Worm (Caenorhabditis elegans) whole organism, L4/young adult: Measurements from ENCODE around the gene lin-40.

Experiments used
- W03F9.2 ChIP-seq: fragments of 150-350 bp; optimal IDR thresholded peaks from 2 replicates; lab custom pipeline; 2014; ENCODE audit warnings: missing biosample characterization, missing genetic modification characterization
- dao-5 ChIP-seq: sonication (generic microtip); optimal IDR thresholded peaks from 2 replicates; lab custom pipeline; 2016; ENCODE audit warnings: missing genotype, missing genetic modification characterization, moderate library complexity, missing compliant biosample characterization
- him-1 ChIP-seq: sonication (generic microtip); optimal IDR thresholded peaks from 2 replicates; lab custom pipeline; 2016; ENCODE audit warnings: missing genotype, missing genetic modification reagents, missing genetic modification characterization, missing compliant biosample characterization

Gene lin-40

DNA sequence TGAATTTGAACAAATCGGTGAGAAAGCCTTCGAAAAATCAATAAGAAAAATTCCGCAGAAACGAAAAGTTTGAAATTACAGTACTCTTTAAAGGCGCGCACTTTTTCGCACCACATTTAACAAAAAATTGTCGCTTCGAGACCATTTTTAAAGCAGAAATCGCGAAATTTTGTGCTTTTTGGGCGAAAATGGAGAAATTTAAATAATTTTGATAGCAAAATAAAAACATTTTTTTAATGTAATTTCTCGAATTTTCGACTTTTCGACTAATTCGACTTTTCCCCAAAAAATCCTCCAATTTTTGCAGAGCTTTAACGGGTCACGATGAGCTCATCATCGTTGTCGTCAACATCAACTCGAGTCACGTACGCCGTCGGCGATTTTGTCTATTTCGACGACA lies at the start of gene lin-40:
Gene lin-40, plus strand, starts transcription at position 301 of the 400 bp plus-strand sequence.
- TF ChIP-seq dao-5 (tag; lab: Kevin White, UChicago) (no peak), him-1 (no peak), W03F9.2 (tag; lab: Kevin White, UChicago) (no peak)

DNA sequence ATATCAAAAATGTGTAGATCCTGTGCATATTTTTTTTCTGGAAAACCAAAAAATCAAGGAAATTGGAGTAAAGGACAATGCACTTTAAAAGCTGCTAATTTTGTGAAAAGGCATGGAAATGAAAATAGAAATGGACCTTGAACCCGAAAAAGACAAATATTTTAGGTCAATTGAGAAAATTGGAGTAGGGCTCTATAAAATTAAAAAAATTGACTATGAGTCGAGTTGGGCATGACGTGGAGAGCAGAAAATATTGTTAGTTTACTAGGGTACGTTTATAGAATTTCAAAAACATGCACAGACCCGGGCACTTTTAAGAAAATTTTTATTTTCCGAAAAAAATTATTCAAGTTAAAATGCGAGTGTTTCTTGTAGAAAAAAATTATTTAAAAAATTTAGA lies 45.3 kb upstream of the lin-40 start, which contains the start of gene acr-23:
Gene acr-23, minus strand, starts transcription at position 101 of the 400 bp plus-strand sequence.
- TF ChIP-seq him-1, result no peak
- TF ChIP-seq W03F9.2 (tag; lab: Kevin White, UChicago), result no peak
- TF ChIP-seq dao-5 (tag; lab: Kevin White, UChicago), result no peak

DNA sequence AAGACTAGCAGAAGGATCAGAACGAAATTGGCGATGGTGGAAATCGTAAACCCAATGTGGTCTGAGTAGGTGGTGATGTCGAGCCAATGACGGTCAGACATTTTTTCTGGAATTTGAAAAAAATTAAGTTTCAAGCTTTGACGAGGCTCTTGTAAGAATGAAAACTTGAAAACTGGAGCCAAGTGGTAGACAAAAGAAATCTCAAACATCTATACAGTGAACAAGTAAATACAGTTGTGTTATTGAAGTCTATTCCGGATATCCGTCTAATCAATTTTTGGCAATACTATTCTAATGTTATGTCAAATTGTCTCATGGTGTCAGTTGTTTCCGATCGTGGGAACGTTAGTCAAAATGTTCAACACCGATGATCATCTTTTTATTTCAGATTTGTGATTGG lies 37.9 kb upstream of the lin-40 start, which contains the start of gene str-113:
Gene str-113, minus strand, starts transcription at position 101 of the 400 bp plus-strand sequence.
- TF ChIP-seq W03F9.2 (tag; lab: Kevin White, UChicago) (no peak), dao-5 (tag; lab: Kevin White, UChicago) (no peak), him-1 (no peak)

DNA sequence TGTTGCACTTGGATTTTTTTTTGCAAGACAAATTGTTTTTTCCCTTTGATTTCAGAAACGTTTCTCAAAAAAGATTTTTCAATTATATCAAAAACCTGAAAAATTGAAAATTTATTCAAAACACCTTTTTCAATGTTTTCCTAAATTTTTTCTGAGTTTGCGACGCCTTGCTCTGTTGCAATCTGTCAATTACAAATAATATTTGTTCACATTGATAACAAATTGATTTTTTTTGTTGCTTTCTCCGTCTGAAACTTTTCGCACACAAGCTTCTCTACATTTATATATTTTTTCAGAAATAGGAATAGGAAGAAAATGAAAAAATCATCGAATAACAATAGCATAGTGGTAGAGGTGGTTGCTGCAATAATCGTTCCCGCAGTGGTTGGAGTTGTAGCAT lies 36.3 kb upstream of the lin-40 start, which contains the start of gene Y39H10B.2:
Gene Y39H10B.2, plus strand, starts transcription at position 301 of the 400 bp plus-strand sequence.
- TF ChIP-seq dao-5 (tag; lab: Kevin White, UChicago) (no peak), W03F9.2 (tag; lab: Kevin White, UChicago) (no peak), him-1 (no peak)

DNA sequence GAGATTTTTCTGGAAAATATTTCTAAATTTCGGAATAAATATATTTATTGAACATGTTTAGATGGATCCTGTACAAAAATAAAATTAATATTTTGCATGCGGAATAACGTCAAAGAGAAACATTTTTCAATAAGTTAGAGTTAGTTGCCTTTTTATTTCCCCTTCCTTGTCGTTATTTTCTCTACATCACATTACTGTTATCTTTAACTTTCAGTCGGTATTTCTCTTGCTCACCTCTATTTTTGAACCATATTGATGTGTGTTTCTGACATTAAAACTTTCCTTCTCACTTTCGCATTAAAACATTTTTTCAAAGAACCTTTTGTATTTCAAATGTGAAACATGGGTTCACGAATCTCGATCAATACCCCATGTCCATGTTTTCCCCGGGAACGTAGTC lies 34.3 kb upstream of the lin-40 start, which contains the start of gene Y39H10B.3:
Gene Y39H10B.3, plus strand, starts transcription at position 301 of the 400 bp plus-strand sequence.
- TF ChIP-seq W03F9.2 (tag; lab: Kevin White, UChicago), result no peak
- TF ChIP-seq him-1, result no peak
- no peak for TF ChIP-seq dao-5 (tag; lab: Kevin White, UChicago)

DNA sequence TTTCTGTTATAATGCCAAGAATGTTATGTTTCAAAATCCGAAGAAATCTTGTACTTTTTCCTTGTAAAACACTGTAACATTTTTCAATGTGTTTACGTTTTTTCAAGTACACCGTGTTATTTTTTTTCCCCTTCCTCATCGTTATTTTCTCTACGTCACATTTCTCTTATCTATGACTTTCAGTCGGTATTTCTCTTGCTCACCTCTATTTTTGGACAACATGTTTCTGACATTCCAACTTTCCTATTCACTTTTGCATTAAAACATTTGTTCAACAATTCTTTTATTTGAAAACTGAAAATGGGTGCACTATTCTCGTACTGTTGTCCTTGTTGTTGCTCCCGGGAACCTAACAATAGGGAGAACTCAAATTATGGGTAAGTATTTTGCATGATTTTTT lies 31.7 kb upstream of the lin-40 start, which contains the start of gene pals-33:
Gene pals-33, plus strand, starts transcription at position 301 of the 400 bp plus-strand sequence.
- TF ChIP-seq dao-5 (tag; lab: Kevin White, UChicago) (no peak), W03F9.2 (tag; lab: Kevin White, UChicago) (no peak), him-1 (no peak)

DNA sequence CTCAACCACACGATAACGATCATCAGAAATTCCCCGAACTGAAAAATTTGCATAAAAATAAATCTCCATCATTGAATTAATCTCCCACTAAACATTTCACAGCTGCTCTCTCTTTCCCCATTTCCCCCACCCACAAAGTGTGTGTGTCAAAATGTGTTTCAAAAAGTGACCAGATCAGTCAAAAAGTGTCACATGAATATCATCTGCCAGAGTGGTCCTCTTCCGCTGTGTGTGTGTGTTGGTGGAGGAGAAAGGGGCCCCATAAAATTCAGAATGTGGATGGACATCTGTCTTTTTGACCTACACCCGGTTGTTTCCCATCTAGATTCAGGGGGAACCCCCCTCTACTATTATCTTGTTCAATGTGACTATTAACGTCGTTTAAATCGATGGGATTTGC lies 27.6 kb upstream of the lin-40 start:
- TF ChIP-seq dao-5 (tag; lab: Kevin White, UChicago) (no peak), W03F9.2 (tag; lab: Kevin White, UChicago) (no peak), him-1 (no peak)

DNA sequence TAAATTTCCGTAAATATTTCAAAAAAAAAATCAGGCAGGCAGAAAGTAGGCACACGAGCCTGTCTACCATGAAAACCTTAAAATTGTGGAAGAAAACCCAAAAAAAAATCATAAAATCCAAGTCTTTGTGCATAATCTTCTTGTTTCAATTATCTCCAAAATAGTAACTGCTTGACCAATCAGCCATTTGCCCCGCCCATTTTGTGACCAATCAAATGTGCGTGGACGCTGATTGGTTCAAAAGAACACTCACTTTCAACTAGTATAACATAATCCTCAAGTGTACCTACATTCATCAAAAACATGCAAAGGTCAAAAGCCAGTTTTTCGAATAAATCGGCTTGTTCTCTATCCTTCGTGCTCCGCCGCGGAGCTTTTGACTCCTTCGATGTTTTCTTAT lies 26.3 kb upstream of the lin-40 start:
- no peak for TF ChIP-seq him-1
- no peak for TF ChIP-seq dao-5 (tag; lab: Kevin White, UChicago)
- TF ChIP-seq W03F9.2 (tag; lab: Kevin White, UChicago), result no peak

DNA sequence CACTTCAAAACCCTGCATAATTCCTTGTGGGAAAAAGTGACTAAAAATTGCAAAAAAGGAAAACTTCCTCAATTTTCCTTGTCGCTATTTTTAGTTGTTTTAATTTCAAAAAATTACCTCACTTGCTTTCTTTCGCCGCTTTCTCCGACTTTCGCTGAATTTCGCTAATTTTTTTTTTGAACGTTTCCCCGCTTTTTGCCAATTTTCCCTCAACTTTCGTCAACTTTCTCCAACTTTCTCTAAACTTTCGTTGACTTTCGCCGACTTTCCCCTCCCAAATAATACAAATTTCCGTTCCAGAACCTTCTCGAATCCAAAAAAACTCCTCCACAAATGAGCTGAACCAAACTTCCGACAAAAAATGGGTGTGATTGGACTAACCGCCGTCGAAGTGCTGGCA lies 22.2 kb upstream of the lin-40 start, which contains the start of gene W08A12.3:
Gene W08A12.3, plus strand, starts transcription at position 301 of the 400 bp plus-strand sequence.
- TF ChIP-seq dao-5 (tag; lab: Kevin White, UChicago) (no peak), W03F9.2 (tag; lab: Kevin White, UChicago) (no peak), him-1 (no peak)

DNA sequence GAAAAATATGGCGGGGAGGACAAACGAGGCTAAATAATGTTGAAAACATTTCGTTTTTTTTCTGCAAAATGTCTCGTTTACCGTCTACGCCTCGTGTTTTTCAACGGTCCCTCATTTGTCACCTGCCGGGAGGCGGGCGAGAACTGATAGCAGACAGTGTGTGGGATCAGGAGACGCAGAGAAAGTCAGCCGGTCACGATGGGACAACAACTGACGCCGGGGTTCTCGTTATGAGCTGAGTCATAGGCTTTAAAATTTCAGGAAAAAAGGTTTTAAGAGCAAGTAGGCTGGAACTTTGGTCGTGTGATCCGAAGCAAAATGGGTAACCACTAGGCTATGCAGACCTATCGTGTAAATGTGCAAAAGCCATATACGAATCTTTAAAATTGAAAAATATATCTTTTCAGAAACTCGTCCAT lies 19.0 kb upstream of the lin-40 start, which contains the start of gene W08A12.2:
Gene W08A12.2, minus strand, starts transcription at position 103 of the 419 bp plus-strand sequence.
- TF ChIP-seq dao-5 (tag; lab: Kevin White, UChicago) (no peak), him-1 (no peak), W03F9.2 (tag; lab: Kevin White, UChicago) (no peak)

DNA sequence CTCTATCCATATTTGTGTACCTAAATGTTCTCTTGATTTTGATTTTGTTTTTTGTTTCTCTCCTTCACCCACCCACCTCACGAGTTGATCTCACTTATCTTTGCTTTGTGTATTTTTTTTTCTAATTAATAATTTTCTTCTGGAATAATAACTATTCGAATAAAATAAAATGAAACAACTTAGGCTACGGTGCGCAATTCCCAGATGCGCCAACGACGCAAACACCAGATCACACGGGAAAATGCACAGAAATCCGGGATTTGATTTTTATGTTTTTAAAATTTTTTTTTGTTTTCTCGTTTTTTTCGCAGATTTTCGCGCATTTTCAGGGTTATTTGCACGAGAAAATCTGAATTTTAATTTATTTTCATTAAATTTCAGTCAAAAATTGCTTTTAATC lies 18.5 kb upstream of the lin-40 start:
- TF ChIP-seq him-1, result no peak
- no peak for TF ChIP-seq W03F9.2 (tag; lab: Kevin White, UChicago)
- TF ChIP-seq dao-5 (tag; lab: Kevin White, UChicago), result no peak

DNA sequence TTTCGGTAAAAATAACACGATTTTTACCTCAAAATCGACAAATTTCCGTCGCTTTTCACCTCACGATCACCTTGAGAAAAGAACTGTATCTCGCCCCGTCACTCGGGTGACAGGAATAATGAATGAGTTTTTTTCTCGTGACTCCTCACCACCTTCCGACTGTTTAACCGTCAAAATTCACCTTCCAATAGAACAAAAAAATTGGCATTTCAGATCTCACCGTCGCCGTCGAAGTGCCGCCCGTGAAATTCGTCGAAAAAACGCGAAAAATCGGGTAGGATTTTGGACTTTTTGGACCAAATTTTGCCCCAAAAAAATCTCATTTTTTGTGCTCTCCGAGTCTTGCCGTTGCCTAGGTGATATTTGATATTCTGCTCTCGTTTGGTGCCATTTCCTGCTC lies 17.9 kb upstream of the lin-40 start, which contains the start of gene unc-132:
Gene unc-132, plus strand, starts transcription at position 208 of the 400 bp plus-strand sequence.
- TF ChIP-seq W03F9.2 (tag; lab: Kevin White, UChicago) (no peak), him-1 (no peak), dao-5 (tag; lab: Kevin White, UChicago) (no peak)

DNA sequence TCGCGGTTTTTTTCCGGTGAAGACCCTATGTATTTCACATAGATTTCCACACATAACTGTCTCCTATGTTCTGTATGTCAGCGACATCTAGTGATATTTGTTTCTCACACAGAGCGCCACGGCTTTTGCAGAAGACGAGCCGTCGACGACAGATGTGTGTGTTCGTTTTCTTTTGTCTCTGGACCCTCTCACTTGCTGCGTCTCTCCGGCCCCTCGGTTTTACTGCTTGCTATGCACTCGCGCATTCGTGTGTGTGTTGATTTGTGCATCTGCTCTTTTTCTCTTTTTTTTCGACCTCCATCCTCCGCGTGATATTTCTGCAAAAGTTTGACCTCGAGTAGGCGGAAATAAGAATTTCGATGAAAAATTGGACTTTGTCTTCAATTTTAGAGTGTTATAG lies 16.1 kb upstream of the lin-40 start:
- no peak for TF ChIP-seq dao-5 (tag; lab: Kevin White, UChicago)
- TF ChIP-seq W03F9.2 (tag; lab: Kevin White, UChicago), result no peak
- no peak for TF ChIP-seq him-1

DNA sequence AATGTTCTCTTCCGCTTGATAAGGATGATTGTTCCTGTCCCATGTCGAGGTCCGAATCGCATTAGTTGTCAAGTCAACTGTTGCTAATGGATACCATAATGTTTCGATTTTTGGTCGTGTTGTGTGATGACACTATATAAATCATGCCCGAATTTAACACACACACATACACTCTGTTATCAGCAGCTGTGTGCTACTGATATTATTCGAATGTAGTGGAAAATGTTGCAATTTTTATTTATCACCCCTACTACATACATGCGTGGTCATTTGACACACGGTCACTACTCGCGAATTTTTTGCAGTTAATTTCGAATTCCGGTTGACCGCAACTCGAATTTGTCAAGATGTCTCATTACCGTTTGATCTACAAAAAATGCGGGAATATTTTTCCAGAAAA lies 12.2 kb upstream of the lin-40 start:
- no peak for TF ChIP-seq dao-5 (tag; lab: Kevin White, UChicago)
- no peak for TF ChIP-seq W03F9.2 (tag; lab: Kevin White, UChicago)
- TF ChIP-seq him-1, result no peak

DNA sequence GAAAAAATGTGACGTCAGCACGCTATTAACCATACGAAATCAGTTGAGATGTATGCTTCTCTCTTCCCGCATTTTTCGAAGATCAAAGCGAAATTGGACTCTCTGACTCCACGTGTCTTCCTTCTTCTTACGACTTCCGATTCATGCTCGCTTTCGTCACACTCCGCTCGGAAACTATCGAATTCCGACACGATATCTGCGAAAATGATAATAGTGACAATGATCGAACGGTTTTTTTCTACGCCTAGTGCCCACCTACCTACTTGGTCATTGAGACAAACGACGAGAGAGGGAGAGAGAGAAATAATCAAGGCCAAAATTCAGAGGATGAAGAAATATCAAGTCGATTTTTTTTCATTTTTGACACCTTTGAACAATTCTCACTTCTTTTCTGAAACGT lies 11.1 kb upstream of the lin-40 start:
- TF ChIP-seq him-1, result no peak
- no peak for TF ChIP-seq dao-5 (tag; lab: Kevin White, UChicago)
- TF ChIP-seq W03F9.2 (tag; lab: Kevin White, UChicago), result no peak
